Worm (Caenorhabditis elegans) whole organism, young adult: ENCODE results near the gene clc-29.
A peak's percentile ranks its signal among the peaks of the same experiment; 100 is the strongest.

Experiments
- B0035.1 ChIP-seq: sonication (generic microtip); optimal IDR thresholded peaks from 2 replicates; lab custom pipeline; 2016; ENCODE audit warnings: missing genetic modification characterization, mild to moderate bottlenecking, missing compliant biosample characterization, missing genotype, missing genetic modification reagents
- C17E4.6 ChIP-seq: fragments of 200-800 bp; sonication (Bioruptor generic); IDR thresholded peaks from 2 replicates; pipeline ENCODE4 v1.3.6; 2022; ENCODE audit warnings: missing genetic modification reagents, missing genetic modification characterization, missing compliant biosample characterization
- F10E7.11 ChIP-seq: sonication (generic microtip); optimal IDR thresholded peaks from 2 replicates; lab custom pipeline; 2017; ENCODE audit warnings: mild to moderate bottlenecking, missing genetic modification characterization, moderate library complexity, missing compliant biosample characterization
- F22D6.2 ChIP-seq: sonication (generic microtip); optimal IDR thresholded peaks from 2 replicates; lab custom pipeline; 2016; ENCODE audit warnings: mild to moderate bottlenecking, missing genetic modification characterization, missing compliant biosample characterization
- F23B12.7 ChIP-seq: sonication (generic microtip); optimal IDR thresholded peaks from 2 replicates; lab custom pipeline; 2017; ENCODE audit warnings: missing genetic modification characterization, mild to moderate bottlenecking, missing compliant biosample characterization, antibody characterized with exemption, moderate library complexity; ENCODE audit not compliant: insufficient read depth
- F33H1.4 ChIP-seq: fragments of 200-800 bp; sonication (Bioruptor generic); IDR thresholded peaks from 2 replicates; pipeline ENCODE4 v1.3.6; 2022; ENCODE audit warnings: missing genetic modification reagents, missing genetic modification characterization, missing compliant biosample characterization
- F57C9.4 ChIP-seq: sonication (generic microtip); optimal IDR thresholded peaks from 2 replicates; lab custom pipeline; 2017; ENCODE audit warnings: mild to moderate bottlenecking, missing genetic modification characterization, missing compliant biosample characterization
- T07F8.4 ChIP-seq: sonication (generic microtip); optimal IDR thresholded peaks from 2 replicates; lab custom pipeline; 2016; ENCODE audit warnings: mild to moderate bottlenecking, missing genetic modification characterization, moderate library complexity, missing compliant biosample characterization
- T26A5.8 ChIP-seq: sonication (generic microtip); optimal IDR thresholded peaks from 2 replicates; lab custom pipeline; 2016; ENCODE audit warnings: missing genetic modification characterization, missing compliant biosample characterization
- Y53G8AR.9 ChIP-seq: fragments of 200-800 bp; sonication (Bioruptor generic); conservative IDR thresholded peaks from 2 replicates; pipeline ENCODE4 v1.3.6; 2022; ENCODE audit warnings: missing genetic modification reagents, missing genetic modification characterization, missing compliant biosample characterization
- aptf-2 ChIP-seq: fragments of 200-800 bp; sonication (Bioruptor generic); conservative IDR thresholded peaks from 2 replicates; pipeline ENCODE4 v1.3.6; 2022; ENCODE audit warnings: missing genetic modification reagents, missing genetic modification characterization, missing compliant biosample characterization
- aptf-3 ChIP-seq: fragments of 200-800 bp; sonication (Bioruptor generic); IDR thresholded peaks from 2 replicates; pipeline ENCODE4 v1.3.6; 2022; ENCODE audit warnings: missing genetic modification characterization, missing compliant biosample characterization
- atf-7 ChIP-seq: sonication (generic microtip); optimal IDR thresholded peaks from 2 replicates; lab custom pipeline; 2017; ENCODE audit warnings: mild to moderate bottlenecking, missing genetic modification characterization, missing compliant biosample characterization
- athp-1 ChIP-seq: sonication (generic microtip); optimal IDR thresholded peaks from 2 replicates; lab custom pipeline; 2017; ENCODE audit warnings: mild to moderate bottlenecking, missing genetic modification characterization, missing compliant biosample characterization
- attf-5 ChIP-seq: fragments of 200-800 bp; sonication (Bioruptor generic); optimal IDR thresholded peaks from 2 replicates; lab custom pipeline; 2018; ENCODE audit warnings: mild to moderate bottlenecking, missing genetic modification characterization, missing compliant biosample characterization
- bed-2 ChIP-seq: fragments of 200-800 bp; sonication (Bioruptor generic); IDR thresholded peaks from 2 replicates; pipeline ENCODE4 v1.3.6; 2022; ENCODE audit warnings: missing genetic modification reagents, missing genetic modification characterization, missing compliant biosample characterization
- cebp-2 ChIP-seq: fragments of 200-800 bp; sonication (Bioruptor generic); IDR thresholded peaks from 2 replicates; pipeline ENCODE4 v1.3.6; 2022; ENCODE audit warnings: missing genetic modification characterization, missing compliant biosample characterization
- ceh-40 ChIP-seq: fragments of 200-800 bp; sonication (Bioruptor generic); IDR thresholded peaks from 2 replicates; pipeline ENCODE4 v1.3.6; 2022; ENCODE audit warnings: missing genetic modification characterization, missing compliant biosample characterization
- ceh-58 ChIP-seq: fragments of 200-800 bp; sonication (Bioruptor generic); IDR thresholded peaks from 2 replicates; pipeline ENCODE4 v1.3.6; 2022; ENCODE audit warnings: missing genetic modification characterization, missing compliant biosample characterization
- ceh-91 ChIP-seq: fragments of 200-800 bp; sonication (Bioruptor generic); IDR thresholded peaks from 2 replicates; pipeline ENCODE4 v1.3.6; 2022; ENCODE audit warnings: missing genetic modification reagents, missing genetic modification characterization, missing compliant biosample characterization
- die-1 ChIP-seq: sonication (generic microtip); optimal IDR thresholded peaks from 2 replicates; lab custom pipeline; 2016; ENCODE audit warnings: missing genotype, mild to moderate bottlenecking, missing genetic modification characterization, missing compliant biosample characterization
- him-1 ChIP-seq: sonication (generic microtip); optimal IDR thresholded peaks from 2 replicates; lab custom pipeline; 2016; ENCODE audit warnings: missing genotype, missing genetic modification reagents, missing genetic modification characterization, missing compliant biosample characterization
- hlh-26 ChIP-seq: fragments of 200-800 bp; sonication (Bioruptor generic); conservative IDR thresholded peaks from 2 replicates; pipeline ENCODE4 v1.3.6; 2022; ENCODE audit warnings: missing genetic modification reagents, missing genetic modification characterization, missing compliant biosample characterization
- hmg-1.2 ChIP-seq: fragments of 200-800 bp; sonication (Bioruptor generic); IDR thresholded peaks from 2 replicates; pipeline ENCODE4 v1.3.6; 2022; ENCODE audit warnings: missing genetic modification reagents, missing genetic modification characterization, missing compliant biosample characterization
- hmg-20 ChIP-seq: fragments of 200-800 bp; sonication (Bioruptor generic); IDR thresholded peaks from 2 replicates; pipeline ENCODE4 v1.3.6; 2022; ENCODE audit warnings: missing genetic modification reagents, missing genetic modification characterization, missing compliant biosample characterization
- let-607 ChIP-seq, 2 experiments: fragments of 200-800 bp in 1 of 2; sonication (Bioruptor generic) in 1 of 2; sonication (generic microtip) in 1 of 2; optimal IDR thresholded peaks; 2 replicates each; lab custom pipeline; 2016 to 2018; ENCODE audit warnings: mild to moderate bottlenecking in 2 of 2, missing compliant biosample characterization in 2 of 2, missing genetic modification characterization in 2 of 2, moderate library complexity in 2 of 2, missing genotype in 1 of 2
- lin-40 ChIP-seq: sonication (generic microtip); optimal IDR thresholded peaks from 2 replicates; lab custom pipeline; 2016; ENCODE audit warnings: missing genetic modification characterization, mild to moderate bottlenecking, missing compliant biosample characterization, missing genotype, missing genetic modification reagents
- madf-6 ChIP-seq: fragments of 200-800 bp; sonication (Bioruptor generic); IDR thresholded peaks from 2 replicates; pipeline ENCODE4 v1.3.6; 2022; ENCODE audit warnings: missing genetic modification reagents, missing genetic modification characterization, missing compliant biosample characterization
- mel-28 ChIP-seq: sonication (generic microtip); optimal IDR thresholded peaks from 2 replicates; lab custom pipeline; 2016; ENCODE audit warnings: borderline replicate concordance, mild to moderate bottlenecking, missing genetic modification characterization, missing compliant biosample characterization
- nfya-1 ChIP-seq: sonication (generic microtip); optimal IDR thresholded peaks from 2 replicates; lab custom pipeline; 2017; ENCODE audit warnings: antibody characterized with exemption, missing compliant biosample characterization, missing genetic modification characterization, borderline replicate concordance; ENCODE audit not compliant: insufficient read depth
- nhr-120 ChIP-seq: fragments of 200-800 bp; sonication (Bioruptor generic); IDR thresholded peaks from 2 replicates; pipeline ENCODE4 v1.3.6; 2022; ENCODE audit warnings: missing genetic modification characterization, missing compliant biosample characterization
- nhr-90 ChIP-seq: sonication (generic microtip); optimal IDR thresholded peaks from 2 replicates; lab custom pipeline; 2016; ENCODE audit warnings: missing genotype, mild to moderate bottlenecking, missing genetic modification characterization, missing compliant biosample characterization
- rec-8 ChIP-seq, 2 experiments: sonication (generic microtip); optimal IDR thresholded peaks; 2 replicates each; lab custom pipeline; 2016; ENCODE audit warnings: mild to moderate bottlenecking in 2 of 2, missing genetic modification characterization in 2 of 2, missing genetic modification reagents in 2 of 2, missing genotype in 2 of 2, missing biosample characterization in 1 of 2, missing compliant biosample characterization in 1 of 2, moderate library complexity in 1 of 2
- sdz-38 ChIP-seq: sonication (generic microtip); optimal IDR thresholded peaks from 2 replicates; lab custom pipeline; 2016; ENCODE audit warnings: missing genotype, missing genetic modification characterization, missing compliant biosample characterization
- sea-2 ChIP-seq: fragments of 200-800 bp; sonication (Bioruptor generic); IDR thresholded peaks from 2 replicates; pipeline ENCODE4 v1.3.6; 2022; ENCODE audit warnings: missing genetic modification characterization, missing compliant biosample characterization
- zfh-2 ChIP-seq: fragments of 200-800 bp; sonication (Bioruptor generic); conservative IDR thresholded peaks from 2 replicates; pipeline ENCODE4 v1.3.6; 2022; ENCODE audit warnings: missing genetic modification reagents, missing genetic modification characterization, missing compliant biosample characterization
- zim-3 ChIP-seq: sonication (generic microtip); optimal IDR thresholded peaks from 2 replicates; lab custom pipeline; 2017; ENCODE audit warnings: mild to moderate bottlenecking, missing genetic modification characterization, moderate library complexity, missing compliant biosample characterization
- ztf-18 ChIP-seq: sonication (generic microtip); optimal IDR thresholded peaks from 2 replicates; lab custom pipeline; 2016; ENCODE audit warnings: missing genotype, mild to moderate bottlenecking, missing genetic modification characterization, missing compliant biosample characterization
- ztf-22 ChIP-seq: fragments of 200-800 bp; sonication (Bioruptor generic); optimal IDR thresholded peaks from 2 replicates; lab custom pipeline; 2018; ENCODE audit warnings: mild to moderate bottlenecking, missing genetic modification characterization, moderate library complexity, missing compliant biosample characterization
- ztf-26 ChIP-seq: sonication (generic microtip); optimal IDR thresholded peaks from 2 replicates; lab custom pipeline; 2017; ENCODE audit warnings: missing genetic modification characterization, missing compliant biosample characterization
- ztf-28 ChIP-seq: fragments of 200-800 bp; sonication (Bioruptor generic); IDR thresholded peaks from 2 replicates; pipeline ENCODE4 v1.3.6; 2022; ENCODE audit warnings: missing genetic modification reagents, missing genetic modification characterization, missing compliant biosample characterization
- ztf-3 ChIP-seq: fragments of 200-800 bp; sonication (Bioruptor generic); optimal IDR thresholded peaks from 2 replicates; lab custom pipeline; 2018; ENCODE audit warnings: mild to moderate bottlenecking, missing genetic modification characterization, missing compliant biosample characterization

clc-29 gene

ce11 chrIII:8312393-8312792 is 35.3 kb downstream of the clc-29 start, which contains the start of gene F10E9.2:
TSS of gene F10E9.2 (plus strand) at chrIII:8312693.
- TF ChIP-seq nhr-120 (GFP tag; lab: Robert Waterston, UW): no peak
- TF ChIP-seq nfya-1 (tag; lab: Kevin White, UChicago): no peak

ce11 chrIII:8310239-8311057 is 37.3 kb downstream of the clc-29 start, which contains the start of gene F10E9.3:
TSS of gene F10E9.3 (plus strand) at chrIII:8311007.
- no peak for TF ChIP-seq T07F8.4 (tag; lab: Kevin White, UChicago)
- no peak for TF ChIP-seq cebp-2 (GFP tag; lab: Robert Waterston, UW)
- no peak for TF ChIP-seq let-607 (tag; optimal IDR thresholded peaks at IDR 0.05; lab: Kevin White, UChicago)
- TF ChIP-seq F33H1.4: 0 out of 2 replicates have a peak, but pooled peaks have one; percentile 12
- TF ChIP-seq F57C9.4 (tag; lab: Kevin White, UChicago): no peak
- TF ChIP-seq die-1 (tag; lab: Kevin White, UChicago): no peak
- TF ChIP-seq nhr-120 (GFP tag; lab: Robert Waterston, UW): no peak

ce11 chrIII:8308238-8308637 is 39.5 kb downstream of the clc-29 start, which contains the start of gene F10E9.4:
TSS of gene F10E9.4 (plus strand) at chrIII:8308538.
- TF ChIP-seq ztf-3 (GFP tag; lab: Kevin White, UChicago) (no peak), F23B12.7 (tag; lab: Kevin White, UChicago) (no peak), ztf-18 (tag; lab: Kevin White, UChicago) (no peak), F10E7.11 (no peak), him-1 (tag; lab: Kevin White, UChicago) (no peak), F22D6.2 (tag; lab: Kevin White, UChicago) (no peak), rec-8 (tag; optimal IDR thresholded peaks at IDR 0.05; lab: Kevin White, UChicago) (no peak)

- TF ChIP-seq ceh-91: peak; percentile 70
- TF ChIP-seq bed-2 (GFP tag; lab: Robert Waterston, UW): peak; percentile 62; the same call in 1 of the 2 replicates
- TF ChIP-seq zfh-2 (GFP tag; lab: Robert Waterston, UW): no peak
- TF ChIP-seq sdz-38 (tag; lab: Kevin White, UChicago): no peak
- TF ChIP-seq ztf-28 (GFP tag; lab: Robert Waterston, UW): peak; percentile 89
- peak; percentile 89 for TF ChIP-seq ceh-40
- TF ChIP-seq ztf-22 (GFP tag; lab: Kevin White, UChicago): no peak
- no peak for TF ChIP-seq C17E4.6 (GFP tag; lab: Robert Waterston, UW)
- no peak for TF ChIP-seq sea-2 (GFP tag; lab: Robert Waterston, UW)
- peak; percentile 42 for TF ChIP-seq hmg-1.2 (GFP tag; lab: Robert Waterston, UW)
- TF ChIP-seq T26A5.8 (tag; lab: Kevin White, UChicago): no peak
- TF ChIP-seq mel-28: no peak
- peak; percentile 45 for TF ChIP-seq B0035.1 (tag; lab: Kevin White, UChicago)
- TF ChIP-seq aptf-3 (GFP tag; lab: Robert Waterston, UW): no peak
- TF ChIP-seq ztf-26 (tag; lab: Kevin White, UChicago): no peak
- TF ChIP-seq hlh-26: no peak
- no peak for TF ChIP-seq nhr-120 (GFP tag; lab: Robert Waterston, UW)
- peak; percentile 36 for TF ChIP-seq zim-3 (tag; lab: Kevin White, UChicago)
- TF ChIP-seq Y53G8AR.9: 0 out of 2 replicates have a peak, but pooled peaks have one; percentile 40
- peak; percentile 75 for TF ChIP-seq attf-5 (GFP tag; lab: Kevin White, UChicago)
- TF ChIP-seq nhr-90: no peak
- TF ChIP-seq aptf-2 (GFP tag; lab: Robert Waterston, UW): peak; percentile 84
- 0 out of 2 replicates have a peak, but pooled peaks have one; percentile 30 for TF ChIP-seq hmg-20 (GFP tag; lab: Robert Waterston, UW)
- peak; percentile 75 for TF ChIP-seq madf-6 (GFP tag; lab: Robert Waterston, UW)
- no peak for TF ChIP-seq ceh-58 (GFP tag; lab: Robert Waterston, UW)
- peak; percentile 76 for TF ChIP-seq atf-7
- peak; percentile 74 for TF ChIP-seq lin-40 (tag; lab: Kevin White, UChicago)
- peak; percentile 37 for TF ChIP-seq athp-1
These were observed 40.4 kb downstream of the clc-29 start, which contains the start of the genes F10E9.7 and F10E9.5 for ce11 chrIII:8307356-8307755. TSS of gene F10E9.7 (minus strand) at chrIII:8307441. TSS of gene F10E9.5 (plus strand) at chrIII:8307592.
